Worm (Caenorhabditis elegans): Measurements from ENCODE around the gene ugt-54.

DNA sequence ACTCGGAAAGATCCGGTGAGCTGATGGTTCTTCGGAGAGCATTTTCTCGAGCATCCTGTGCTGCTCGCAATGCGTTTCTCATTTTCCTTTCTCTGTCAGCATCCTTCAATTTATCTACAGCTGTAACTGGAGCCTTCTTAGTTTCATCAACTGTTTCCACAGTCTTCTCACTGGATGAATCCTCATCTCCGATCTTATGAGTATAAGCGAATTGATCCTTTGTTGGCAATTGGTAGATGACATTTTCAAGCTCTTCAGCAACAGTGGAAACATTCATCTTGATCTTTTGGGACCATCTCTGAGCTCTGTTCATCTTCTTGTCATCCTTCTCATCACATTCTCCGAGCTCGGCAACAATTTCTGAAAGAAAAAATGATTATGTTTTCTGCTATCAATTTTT, 17.8 kb downstream of the ugt-54 start:
- TF ChIP-seq lin-13 (GFP tag; optimal IDR thresholded peaks at IDR 0.05) (no peak), ama-1 (optimal IDR thresholded peaks at IDR 0.05) (no peak), nhr-237 (tag; optimal IDR thresholded peaks at IDR 0.05) (no peak), R02D3.7 (tag; optimal IDR thresholded peaks at IDR 0.05) (no peak), nhr-129 (tag; optimal IDR thresholded peaks at IDR 0.05) (no peak), elt-1 (tag; optimal IDR thresholded peaks at IDR 0.05) (no peak), zag-1 (tag; optimal IDR thresholded peaks at IDR 0.05) (no peak), unc-62 (GFP tag; optimal IDR thresholded peaks at IDR 0.05) (no peak), nhr-77 (tag; optimal IDR thresholded peaks at IDR 0.05) (no peak), snpc-4 (tag; optimal IDR thresholded peaks at IDR 0.05) (no peak), nhr-12 (tag; optimal IDR thresholded peaks at IDR 0.05) (no peak), ztf-4 (tag; optimal IDR thresholded peaks at IDR 0.05) (no peak)
